Fruit fly (Drosophila melanogaster): ENCODE measurements around the gene Gat.

Gene Gat

DNA sequence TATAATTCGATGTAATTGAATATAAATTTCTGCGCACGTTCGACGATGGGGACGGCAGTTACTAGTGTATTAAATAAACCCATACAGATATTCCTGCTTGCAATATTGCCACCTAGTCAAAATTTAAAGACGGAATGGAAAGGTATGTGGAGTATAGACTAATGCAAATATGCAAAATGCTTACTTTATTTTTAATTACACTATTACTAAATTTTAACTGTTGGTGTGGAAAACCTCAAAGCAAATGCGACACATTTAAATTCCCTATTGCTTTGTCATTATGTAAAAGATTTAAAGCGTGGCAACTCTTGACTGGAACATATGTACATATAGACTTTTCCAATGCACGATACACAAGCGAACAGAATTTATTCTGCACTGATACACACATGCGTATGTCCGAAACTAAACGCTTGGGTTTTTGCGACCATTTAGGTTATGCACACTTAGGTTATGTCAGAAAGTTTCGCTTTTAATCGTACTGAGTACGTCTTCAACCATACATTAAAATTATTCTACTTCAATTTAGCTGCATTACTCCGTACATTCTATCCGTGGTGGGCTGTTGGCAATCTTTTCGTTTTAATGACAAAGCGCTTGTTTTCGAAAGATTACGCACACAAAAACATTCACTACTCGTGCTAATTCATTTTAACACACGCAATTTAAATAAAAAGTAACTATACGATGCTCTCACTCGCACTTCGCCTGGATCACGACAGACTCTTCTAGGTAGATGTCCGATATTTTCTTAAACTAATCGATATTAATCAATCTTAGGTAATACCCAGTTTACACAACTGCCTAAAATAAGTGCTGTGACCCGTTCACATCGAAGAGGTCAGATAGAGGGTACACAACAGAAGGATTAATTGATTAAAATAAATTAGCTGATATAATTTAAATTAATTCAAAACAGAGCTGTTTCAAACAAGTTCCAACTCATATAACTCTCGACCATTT is 30.7 kb downstream of the Gat start, which contains the start of gene gw (continued):
- TF ChIP-seq CG2116 (GFP tag; optimal IDR thresholded peaks at IDR 0.05) (peak; percentile 63), az2 (GFP tag; optimal IDR thresholded peaks at IDR 0.05) (peak; percentile 73), yki (optimal IDR thresholded peaks at IDR 0.05) (no peak), ase (GFP tag; IDR thresholded peaks at IDR 0.05) (no peak; the same call in 1 of the 3 replicates), CG42726 (GFP tag; IDR thresholded peaks at IDR 0.05; ENCODE audit: partially characterized antibody) (no peak; the same call in 1 of the 2 replicates), CG11085 (GFP tag; IDR thresholded peaks at IDR 0.05) (no peak), CG8290 (GFP tag; optimal IDR thresholded peaks at IDR 0.05) (peak; percentile 40), CG8290 (tag; optimal IDR thresholded peaks at IDR 0.05) (peak; percentile 36 to 85), ATbp (GFP tag; optimal IDR thresholded peaks at IDR 0.05) (peak; percentile 75), fru (optimal IDR thresholded peaks at IDR 0.05) (no peak), CG30020 (tag; optimal IDR thresholded peaks at IDR 0.05) (peak; percentile 99), CkIIα-i1 (GFP tag; IDR thresholded peaks at IDR 0.05) (no peak), stc (GFP tag; IDR thresholded peaks at IDR 0.05) (peak; percentile 80; the same call in 1 of the 2 replicates), vfl (GFP tag; optimal IDR thresholded peaks at IDR 0.05) (peak; percentile 65), Nf-YC (tag; optimal IDR thresholded peaks at IDR 0.05) (peak; percentile 32), tna (GFP tag; IDR thresholded peaks at IDR 0.05; ENCODE audit: partially characterized antibody) (no peak), Dip3 (GFP tag; optimal IDR thresholded peaks at IDR 0.05) (peak; percentile 79), CG7928 (GFP tag; optimal IDR thresholded peaks at IDR 0.05) (peak; percentile 31), CG6654 (GFP tag; optimal IDR thresholded peaks at IDR 0.05) (peak; percentile 50), Rx (GFP tag; IDR thresholded peaks at IDR 0.05) (no peak; the same call in 1 of the 2 replicates), scrt (GFP tag; optimal IDR thresholded peaks at IDR 0.05) (no peak), CG5953 (GFP tag; IDR thresholded peaks at IDR 0.05) (peak; percentile 71), zen (tag; optimal IDR thresholded peaks at IDR 0.05) (peak; percentile 65), caup (GFP tag; optimal IDR thresholded peaks at IDR 0.05; ENCODE audit: severe bottlenecking) (peak; percentile 81), zf30C (GFP tag; optimal IDR thresholded peaks at IDR 0.05) (no peak), CG12299 (tag; optimal IDR thresholded peaks at IDR 0.05) (peak; percentile 76), gem (tag; optimal IDR thresholded peaks at IDR 0.05) (peak; percentile 86), sna (GFP tag; IDR thresholded peaks at IDR 0.05; ENCODE audit: partially characterized antibody) (no peak), CG9932 (GFP tag; IDR thresholded peaks at IDR 0.05) (no peak), gsb (GFP tag; IDR thresholded peaks at IDR 0.05) (no peak), tap (tag; optimal IDR thresholded peaks at IDR 0.05) (no peak), MTF-1 (GFP tag; optimal IDR thresholded peaks at IDR 0.05; ENCODE audit: borderline replicate concordance) (no peak), CG12659 (GFP tag; optimal IDR thresholded peaks at IDR 0.05) (peak; percentile 85), sim (GFP tag; IDR thresholded peaks at IDR 0.05) (0 out of 2 replicates have a peak, but pooled peaks have one; percentile 21), CG10431 (GFP tag; optimal IDR thresholded peaks at IDR 0.05) (peak; percentile 61), CG10274 (GFP tag; optimal IDR thresholded peaks at IDR 0.05) (peak; percentile 24), Xbp1 (GFP tag; optimal IDR thresholded peaks at IDR 0.05) (peak; percentile 82), Deaf1 (tag; optimal IDR thresholded peaks at IDR 0.05) (no peak), hbn (GFP tag; IDR thresholded peaks at IDR 0.05; ENCODE audit: partially characterized antibody) (no peak; the same call in 1 of the 2 replicates), HLH54F (GFP tag; optimal IDR thresholded peaks at IDR 0.05) (peak; percentile 73), CG6175 (GFP tag; IDR thresholded peaks at IDR 0.05) (no peak), CG3726 (GFP tag; IDR thresholded peaks at IDR 0.05) (no peak), Doc3 (GFP tag; IDR thresholded peaks at IDR 0.05; ENCODE audit: partially characterized antibody) (no peak), CG12071 (GFP tag; optimal IDR thresholded peaks at IDR 0.05) (no peak), CG3163 (GFP tag; optimal IDR thresholded peaks at IDR 0.05) (peak; percentile 33), slou (GFP tag; optimal IDR thresholded peaks at IDR 0.05) (peak; percentile 57), CG15011 (GFP tag; optimal IDR thresholded peaks at IDR 0.05) (peak; percentile 63), CG7786 (GFP tag; optimal IDR thresholded peaks at IDR 0.05) (peak; percentile 75), CG14965 (GFP tag; optimal IDR thresholded peaks at IDR 0.05; ENCODE audit: borderline replicate concordance) (no peak)

Measured in whole organism, embryonic.